Worm (Caenorhabditis elegans): ENCODE measurements around the gene fbxa-80.
"Not testable (repeated sequence)": the region's sequence is repeated elsewhere in the genome, so short reads cannot be mapped to it uniquely, and the experiment has no call there.

Gene fbxa-80

ce11 chrIII:1315038-1315437 lies at the start of gene fbxa-80, which contains the start of gene fbxa-19:
Gene fbxa-80, minus strand, starts transcription at chrIII:1315210.
Gene fbxa-19, plus strand, starts transcription at chrIII:1315401.
- no peak for TF ChIP-seq ceh-43 (GFP tag; optimal IDR thresholded peaks at IDR 0.05)
- no peak for TF ChIP-seq M03D4.4 (tag; optimal IDR thresholded peaks at IDR 0.05)
- TF ChIP-seq cnd-1 (tag; optimal IDR thresholded peaks at IDR 0.05): no peak

ce11 chrIII:1359669-1360068 lies 44.7 kb upstream of the fbxa-80 start, which contains the start of gene Y82E9BR.9:
Gene Y82E9BR.9, minus strand, starts transcription at chrIII:1359769.
- TF ChIP-seq elt-3 (tag; optimal IDR thresholded peaks at IDR 0.05) (no peak), blmp-1 (tag; optimal IDR thresholded peaks at IDR 0.05) (no peak), unc-62 (GFP tag; optimal IDR thresholded peaks at IDR 0.05) (no peak), mep-1 (tag; optimal IDR thresholded peaks at IDR 0.05) (no peak), snpc-4 (tag; optimal IDR thresholded peaks at IDR 0.05) (no peak), elt-1 (tag; optimal IDR thresholded peaks at IDR 0.05; ENCODE audit: borderline replicate concordance, insufficient read depth) (no peak), ztf-11 (tag; optimal IDR thresholded peaks at IDR 0.05) (no peak)

- TF ChIP-seq cnd-1, nhr-2, ceh-39 (tag; optimal IDR thresholded peaks at IDR 0.05): not testable (repeated sequence)
Measured at ce11 chrIII:1357973-1358372, 43.0 kb upstream of the fbxa-80 start, which contains the start of gene Y82E9BR.8. Gene Y82E9BR.8, minus strand, starts transcription at chrIII:1358073.

- TF ChIP-seq bed-3 (GFP tag; optimal IDR thresholded peaks at IDR 0.05) (no peak), unc-62 (GFP tag; optimal IDR thresholded peaks at IDR 0.05) (no peak), elt-3 (tag; optimal IDR thresholded peaks at IDR 0.05) (no peak), nhr-76 (tag; optimal IDR thresholded peaks at IDR 0.05) (no peak), nhr-12 (tag; optimal IDR thresholded peaks at IDR 0.05) (no peak), nhr-237 (tag; optimal IDR thresholded peaks at IDR 0.05) (no peak), ham-2 (GFP tag; optimal IDR thresholded peaks at IDR 0.05) (no peak), mep-1 (tag; optimal IDR thresholded peaks at IDR 0.05) (no peak), ztf-11 (tag; optimal IDR thresholded peaks at IDR 0.05) (no peak), mab-5 (tag; optimal IDR thresholded peaks at IDR 0.05) (no peak), zip-8 (tag; optimal IDR thresholded peaks at IDR 0.05) (no peak)
Measured at ce11 chrIII:1355320-1355719, 40.3 kb upstream of the fbxa-80 start, which contains the start of gene Y82E9BL.1. Gene Y82E9BL.1, minus strand, starts transcription at chrIII:1355420.

- no peak for TF ChIP-seq unc-120 (tag; optimal IDR thresholded peaks at IDR 0.05; ENCODE audit: poor library complexity, severe bottlenecking)
Measured at ce11 chrIII:1354523-1354922, 39.5 kb upstream of the fbxa-80 start.

ce11 chrIII:1350745-1351144 lies 35.7 kb upstream of the fbxa-80 start, which contains the start of gene Y82E9BL.3:
Gene Y82E9BL.3, minus strand, starts transcription at chrIII:1350845.
- TF ChIP-seq nhr-237 (tag; optimal IDR thresholded peaks at IDR 0.05): no peak
- TF ChIP-seq ztf-11 (tag; optimal IDR thresholded peaks at IDR 0.05): no peak
- no peak for TF ChIP-seq nhr-76 (tag; optimal IDR thresholded peaks at IDR 0.05)
- no peak for TF ChIP-seq pha-4 (tag; optimal IDR thresholded peaks at IDR 0.05)
- no peak for TF ChIP-seq lin-13 (tag; optimal IDR thresholded peaks at IDR 0.05)
- TF ChIP-seq ham-2 (GFP tag; optimal IDR thresholded peaks at IDR 0.05): no peak

ce11 chrIII:1349313-1349712 lies 34.3 kb upstream of the fbxa-80 start, which contains the start of gene fbxa-25:
Gene fbxa-25, minus strand, starts transcription at chrIII:1349450.
- TF ChIP-seq unc-120 (tag; optimal IDR thresholded peaks at IDR 0.05; ENCODE audit: poor library complexity, severe bottlenecking) (no peak), mls-2 (tag; optimal IDR thresholded peaks at IDR 0.05) (no peak), blmp-1 (tag; optimal IDR thresholded peaks at IDR 0.05) (no peak), mab-5 (tag; optimal IDR thresholded peaks at IDR 0.05) (no peak), drap-1 (GFP tag; optimal IDR thresholded peaks at IDR 0.05) (no peak), lsy-2 (tag; optimal IDR thresholded peaks at IDR 0.05) (no peak), M03D4.4 (tag; optimal IDR thresholded peaks at IDR 0.05) (no peak), ces-1 (GFP tag; optimal IDR thresholded peaks at IDR 0.05) (no peak), snpc-4 (tag; optimal IDR thresholded peaks at IDR 0.05) (no peak), nhr-237 (tag; optimal IDR thresholded peaks at IDR 0.05) (no peak)

- TF ChIP-seq flh-1 (GFP tag; optimal IDR thresholded peaks at IDR 0.05): no peak
- no peak for TF ChIP-seq mab-5 (tag; optimal IDR thresholded peaks at IDR 0.05)
- no peak for TF ChIP-seq mls-2 (tag; optimal IDR thresholded peaks at IDR 0.05)
- no peak for TF ChIP-seq ceh-83 (GFP tag; optimal IDR thresholded peaks at IDR 0.05)
- no peak for TF ChIP-seq ceh-43 (GFP tag; optimal IDR thresholded peaks at IDR 0.05)
- TF ChIP-seq ces-1 (GFP tag; optimal IDR thresholded peaks at IDR 0.05): no peak
- no peak for TF ChIP-seq zip-8 (tag; optimal IDR thresholded peaks at IDR 0.05)
- TF ChIP-seq blmp-1 (tag; optimal IDR thresholded peaks at IDR 0.05): no peak
- TF ChIP-seq nhr-76 (tag; optimal IDR thresholded peaks at IDR 0.05): no peak
- TF ChIP-seq sem-2 (GFP tag; optimal IDR thresholded peaks at IDR 0.05): no peak
- TF ChIP-seq bed-3 (GFP tag; optimal IDR thresholded peaks at IDR 0.05): no peak
- TF ChIP-seq mep-1 (tag; optimal IDR thresholded peaks at IDR 0.05): no peak
- TF ChIP-seq tbx-8 (GFP tag; optimal IDR thresholded peaks at IDR 0.05): no peak
- TF ChIP-seq hlh-1 (tag; optimal IDR thresholded peaks at IDR 0.05): no peak
- no peak for TF ChIP-seq unc-62 (GFP tag; optimal IDR thresholded peaks at IDR 0.05)
- no peak for TF ChIP-seq unc-120 (tag; optimal IDR thresholded peaks at IDR 0.05; ENCODE audit: poor library complexity, severe bottlenecking)
- no peak for TF ChIP-seq unc-39 (tag; optimal IDR thresholded peaks at IDR 0.05)
- TF ChIP-seq pha-4 (tag; optimal IDR thresholded peaks at IDR 0.05): no peak
- TF ChIP-seq nhr-2 (tag; optimal IDR thresholded peaks at IDR 0.05): no peak
- no peak for TF ChIP-seq nhr-237 (tag; optimal IDR thresholded peaks at IDR 0.05)
Measured at ce11 chrIII:1347539-1347938, 32.5 kb upstream of the fbxa-80 start, which contains the start of gene Y82E9BL.5. Gene Y82E9BL.5, minus strand, starts transcription at chrIII:1347639.

All from whole organism, mixed stage, embryonic.